Worm (Caenorhabditis elegans): ENCODE results near the gene col-177.

The col-177 gene

DNA sequence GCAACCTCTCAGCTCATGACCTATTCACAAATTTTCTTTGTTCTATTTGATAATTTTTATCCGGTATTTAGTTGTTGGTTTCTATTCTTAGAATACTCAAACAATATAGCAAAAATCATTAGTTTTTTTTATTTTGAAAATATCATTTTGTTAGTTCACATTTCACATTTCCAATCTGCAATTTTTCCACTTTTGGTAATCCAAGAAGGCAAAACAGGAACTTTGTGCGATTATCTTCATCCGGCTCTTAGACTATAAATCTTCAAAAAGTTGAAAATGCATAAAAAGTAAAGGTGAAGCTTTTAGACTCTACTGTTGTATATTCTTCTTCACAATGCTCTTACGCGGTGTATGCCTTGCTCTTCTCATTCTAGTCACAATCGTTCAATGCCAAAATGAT is 43.2 kb downstream of the col-177 start, which contains the start of gene nlp-19:
Gene nlp-19, plus strand, starts transcription at position 301 of the 400 bp plus-strand sequence.
- TF ChIP-seq F16B12.6 (tag; optimal IDR thresholded peaks at IDR 0.05), result no peak
- no peak for TF ChIP-seq mab-9 (GFP tag; IDR thresholded peaks at IDR 0.05)
- TF ChIP-seq fos-1 (tag; optimal IDR thresholded peaks at IDR 0.05), result no peak
- no peak for TF ChIP-seq ztf-11 (tag; optimal IDR thresholded peaks at IDR 0.05)
- no peak for TF ChIP-seq swsn-7 (tag; optimal IDR thresholded peaks at IDR 0.05)
- TF ChIP-seq nhr-90 (tag; optimal IDR thresholded peaks at IDR 0.05; ENCODE audit: poor library complexity), result no peak
- no peak for TF ChIP-seq lin-35 (GFP tag; optimal IDR thresholded peaks at IDR 0.05)
- no peak for TF ChIP-seq zag-1 (tag; optimal IDR thresholded peaks at IDR 0.05)
- no peak for TF ChIP-seq Y116A8C.19 (tag; optimal IDR thresholded peaks at IDR 0.05; ENCODE audit: borderline replicate concordance)
- TF ChIP-seq dpl-1 (GFP tag; optimal IDR thresholded peaks at IDR 0.05), result no peak
- TF ChIP-seq lsy-2 (tag; optimal IDR thresholded peaks at IDR 0.05), result no peak
- TF ChIP-seq alr-1 (tag; optimal IDR thresholded peaks at IDR 0.05; ENCODE audit: borderline replicate concordance), result no peak
- no peak for TF ChIP-seq C04F5.9 (tag; optimal IDR thresholded peaks at IDR 0.05)
- TF ChIP-seq elt-2 (tag; optimal IDR thresholded peaks at IDR 0.05), result no peak
- no peak for TF ChIP-seq jun-1 (tag; optimal IDR thresholded peaks at IDR 0.05)
- TF ChIP-seq nhr-71 (tag; optimal IDR thresholded peaks at IDR 0.05), result no peak
- TF ChIP-seq unc-62 (GFP tag; optimal IDR thresholded peaks at IDR 0.05), result no peak

ce11 chrX:10956972-10957678 is 44.5 kb downstream of the col-177 start:
- TF ChIP-seq elt-2 (tag; optimal IDR thresholded peaks at IDR 0.05), result peak; percentile 5
- no peak for TF ChIP-seq mep-1 (tag; optimal IDR thresholded peaks at IDR 0.05)

ce11 chrX:10953834-10954233 is 47.8 kb downstream of the col-177 start, which contains the start of gene pbo-4:
pbo-4 (plus strand) TSS chrX:10954134.
- TF ChIP-seq unc-130 (tag; optimal IDR thresholded peaks at IDR 0.05) (no peak), nhr-85 (tag) (no peak), aha-1 (tag; optimal IDR thresholded peaks at IDR 0.05) (no peak), fkh-4 (tag; optimal IDR thresholded peaks at IDR 0.05; ENCODE audit: borderline replicate concordance) (no peak), lin-35 (GFP tag; optimal IDR thresholded peaks at IDR 0.05) (no peak), swsn-7 (tag; optimal IDR thresholded peaks at IDR 0.05) (no peak), efl-3 (GFP tag; optimal IDR thresholded peaks at IDR 0.05) (no peak), egl-27 (tag; optimal IDR thresholded peaks at IDR 0.05) (no peak), hpl-2 (GFP tag; optimal IDR thresholded peaks at IDR 0.05) (no peak), lir-3 (tag; optimal IDR thresholded peaks at IDR 0.05; ENCODE audit: poor library complexity) (no peak), nhr-19 (GFP tag; conservative IDR thresholded peaks at IDR 0.05) (no peak), nhr-84 (tag; optimal IDR thresholded peaks at IDR 0.05) (no peak), fkh-8 (tag; optimal IDR thresholded peaks at IDR 0.05) (no peak)

DNA sequence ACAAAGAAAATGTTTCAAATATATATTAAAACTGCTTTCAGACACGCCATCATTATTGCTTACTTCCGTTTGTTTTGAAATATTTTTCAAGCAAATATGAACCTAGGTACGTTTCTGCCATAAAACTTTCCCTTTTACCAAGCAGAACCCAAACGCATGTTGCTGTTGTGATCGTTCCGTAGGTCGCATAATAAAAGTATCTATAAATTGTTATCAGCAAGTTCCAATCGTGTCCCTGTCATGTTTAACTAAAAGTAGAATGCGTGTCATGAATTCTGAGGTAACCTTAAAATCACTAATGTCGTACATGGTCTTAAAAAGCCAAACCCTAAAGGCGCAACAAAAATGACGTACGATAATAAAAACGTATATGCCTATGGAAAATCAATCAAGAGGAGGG is 49.7 kb downstream of the col-177 start:
- no peak for TF ChIP-seq zip-4 (GFP tag; optimal IDR thresholded peaks at IDR 0.05)

ce11 chrX:10951168-10951567 is 50.5 kb downstream of the col-177 start, which contains the start of gene K09C8.7:
K09C8.7 (minus strand) TSS chrX:10951393.
- TF ChIP-seq C04F5.9 (tag; optimal IDR thresholded peaks at IDR 0.05) (no peak), isw-1 (GFP tag; IDR thresholded peaks at IDR 0.05) (no peak), ceh-8 (GFP tag; optimal IDR thresholded peaks at IDR 0.05) (no peak), unc-98 (GFP tag; IDR thresholded peaks at IDR 0.05) (no peak), sup-37 (GFP tag; optimal IDR thresholded peaks at IDR 0.05) (no peak), lin-35 (GFP tag; optimal IDR thresholded peaks at IDR 0.05) (peak in 1 of 2 experiments; percentile 9), unc-86 (tag; optimal IDR thresholded peaks at IDR 0.05) (no peak), blmp-1 (tag; optimal IDR thresholded peaks at IDR 0.05) (peak; percentile 60), nhr-85 (tag) (no peak), ceh-82 (tag; optimal IDR thresholded peaks at IDR 0.05) (no peak), nhr-20 (tag; optimal IDR thresholded peaks at IDR 0.05) (no peak), nhr-12 (tag; optimal IDR thresholded peaks at IDR 0.05) (no peak), ztf-11 (tag; optimal IDR thresholded peaks at IDR 0.05) (no peak)
